Fruit fly (Drosophila melanogaster) whole organism, wandering third instar larva: ENCODE results near the gene Mcm7.

Source experiments
- CG32264 ChIP-seq: fragments of 200-800 bp; sonication (Bioruptor generic); optimal IDR thresholded peaks from 2 replicates; lab custom pipeline; 2016; ENCODE audit warnings: missing biosample characterization, missing genetic modification characterization
- CrebA ChIP-seq: fragments of 200-800 bp; sonication (Bioruptor generic); optimal IDR thresholded peaks from 2 replicates; lab custom pipeline; 2016; ENCODE audit warnings: missing biosample characterization, mild to moderate bottlenecking, missing genetic modification characterization, borderline replicate concordance
- Dfd ChIP-seq: fragments of >200 bp; optimal IDR thresholded peaks from 2 replicates; lab custom pipeline; 2017; ENCODE audit warnings: missing biosample characterization, missing genetic modification characterization
- HLH106 ChIP-seq: fragments of 200-800 bp; optimal IDR thresholded peaks from 3 replicates; lab custom pipeline; 2019; ENCODE audit warnings: missing biosample characterization, mild to moderate bottlenecking, missing genetic modification characterization, moderate library complexity
- Hnf4 ChIP-seq: fragments of 200-800 bp; sonication (Bioruptor generic); optimal IDR thresholded peaks from 2 replicates; lab custom pipeline; 2016; ENCODE audit warnings: missing biosample characterization, mild to moderate bottlenecking, missing genetic modification characterization
- Hr78 ChIP-seq: fragments of >200 bp; optimal IDR thresholded peaks from 2 replicates; lab custom pipeline; 2017; ENCODE audit warnings: missing biosample characterization, missing genetic modification characterization
- Hr83 ChIP-seq: fragments of 200-300 bp; sonication (Bioruptor generic); optimal IDR thresholded peaks from 2 replicates; lab custom pipeline; 2016; ENCODE audit warnings: missing biosample characterization, mild to moderate bottlenecking, missing genetic modification characterization, moderate library complexity; ENCODE audit not compliant: poor library complexity, severe bottlenecking
- Jra ChIP-seq: sonication (Bioruptor generic); optimal IDR thresholded peaks from 2 replicates; lab custom pipeline; 2016; ENCODE audit warnings: missing biosample characterization, missing genetic modification characterization
- Mio ChIP-seq: sonication (Bioruptor generic); optimal IDR thresholded peaks from 2 replicates; lab custom pipeline; 2016; ENCODE audit warnings: missing biosample characterization, missing genetic modification characterization
- Myc ChIP-seq: fragments of >200 bp; optimal IDR thresholded peaks from 2 replicates; lab custom pipeline; 2017
- Rel ChIP-seq, 2 experiments: fragments of 200-800 bp; sonication (Bioruptor generic) in 1 of 2; optimal IDR thresholded peaks; 2 replicates in 1 of 2; 3 replicates in 1 of 2; lab custom pipeline; 2016 to 2019; ENCODE audit warnings: mild to moderate bottlenecking in 2 of 2, missing biosample characterization in 2 of 2, missing genetic modification characterization in 2 of 2, moderate library complexity in 1 of 2
- Sp1 ChIP-seq: fragments of 200-800 bp; sonication (Bioruptor generic); optimal IDR thresholded peaks from 3 replicates; lab custom pipeline; 2019; ENCODE audit warnings: missing biosample characterization, mild to moderate bottlenecking, missing genetic modification characterization, moderate library complexity
- dl ChIP-seq, 2 experiments: fragments of 175-275, 200-275 bp in 1 of 2; fragments of 200-275 bp in 1 of 2; sonication (Bioruptor generic); optimal IDR thresholded peaks; lab custom pipeline; 2018; ENCODE audit warnings: mild to moderate bottlenecking in 2 of 2, missing biosample characterization in 2 of 2, missing genetic modification characterization in 2 of 2, moderate library complexity in 2 of 2; ENCODE audit not compliant: partially characterized antibody in 2 of 2, insufficient read depth in 1 of 2
- dmrt93B ChIP-seq: fragments of 200-800 bp; sonication (Bioruptor generic); optimal IDR thresholded peaks from 2 replicates; lab custom pipeline; 2018; ENCODE audit warnings: missing biosample characterization, mild to moderate bottlenecking, missing genetic modification characterization
- ey ChIP-seq: fragments of 200-800 bp; sonication (Bioruptor generic); optimal IDR thresholded peaks from 2 replicates; lab custom pipeline; 2016; ENCODE audit warnings: missing biosample characterization, missing genetic modification characterization
- foxo ChIP-seq, 2 experiments: fragments of 200-800 bp; sonication (Bioruptor generic); optimal IDR thresholded peaks; 2 replicates in 1 of 2; 3 replicates in 1 of 2; lab custom pipeline; 2016 to 2017; ENCODE audit warnings: missing biosample characterization in 2 of 2, missing genetic modification characterization in 2 of 2
- fru ChIP-seq: fragments of 200-800 bp; sonication (Bioruptor generic); optimal IDR thresholded peaks from 3 replicates; lab custom pipeline; 2016; ENCODE audit warnings: missing biosample characterization, mild to moderate bottlenecking, missing genetic modification characterization
- h ChIP-seq: fragments of 200-800 bp; sonication (Bioruptor generic); optimal IDR thresholded peaks from 3 replicates; lab custom pipeline; 2016; ENCODE audit warnings: missing biosample characterization, mild to moderate bottlenecking, missing genetic modification characterization
- lola ChIP-seq: fragments of >200 bp; optimal IDR thresholded peaks from 2 replicates; lab custom pipeline; 2017; ENCODE audit warnings: missing biosample characterization, missing genetic modification characterization
- pan ChIP-seq: fragments of >200 bp; optimal IDR thresholded peaks from 2 replicates; lab custom pipeline; 2017
- psq ChIP-seq: fragments of 200-800 bp; sonication (Bioruptor generic); optimal IDR thresholded peaks from 3 replicates; lab custom pipeline; 2017; ENCODE audit warnings: missing biosample characterization, mild to moderate bottlenecking, missing genetic modification characterization, moderate library complexity
- rgr ChIP-seq: fragments of 200-800 bp; sonication (Bioruptor generic); optimal IDR thresholded peaks from 3 replicates; lab custom pipeline; 2016; ENCODE audit warnings: missing biosample characterization, mild to moderate bottlenecking, missing genetic modification characterization
- sage ChIP-seq: fragments of 200-800 bp; sonication (Bioruptor generic); optimal IDR thresholded peaks from 2 replicates; lab custom pipeline; 2016; ENCODE audit warnings: missing biosample characterization, mild to moderate bottlenecking, missing genetic modification characterization
- tai ChIP-seq: sonication (Bioruptor generic); optimal IDR thresholded peaks from 2 replicates; lab custom pipeline; 2016; ENCODE audit warnings: missing biosample characterization, missing genetic modification characterization
- usp ChIP-seq: fragments of >200 bp; optimal IDR thresholded peaks from 2 replicates; lab custom pipeline; 2017; ENCODE audit warnings: missing biosample characterization, missing genetic modification characterization
- woc ChIP-seq: sonication (Bioruptor generic); optimal IDR thresholded peaks from 2 replicates; lab custom pipeline; 2016; ENCODE audit warnings: missing biosample characterization, mild to moderate bottlenecking, missing genetic modification characterization

Gene Mcm7

dm6 chr3L:8924999-8925398 lies 33.6 kb downstream of the Mcm7 start:
- TF ChIP-seq Mio (no peak), dl (GFP tag; optimal IDR thresholded peaks at IDR 0.05; lab: Kevin White, UChicago; ENCODE audit: insufficient read depth in 1 of 2, partially characterized antibody in 2 of 2) (no peak), Myc (lab: Kevin White, UChicago) (no peak), Dfd (GFP tag; lab: Kevin White, UChicago) (no peak), foxo (GFP tag; optimal IDR thresholded peaks at IDR 0.05; lab: Kevin White, UChicago) (no peak), Sp1 (no peak), CrebA (GFP tag; lab: Kevin White, UChicago) (no peak)

dm6 chr3L:8925679-8926078 lies 34.3 kb downstream of the Mcm7 start:
- no peak for TF ChIP-seq Myc (lab: Kevin White, UChicago)
- TF ChIP-seq h (GFP tag; lab: Kevin White, UChicago): no peak
- TF ChIP-seq usp: no peak
- TF ChIP-seq Hr78 (GFP tag; lab: Kevin White, UChicago): no peak
- TF ChIP-seq dl (GFP tag; optimal IDR thresholded peaks at IDR 0.05; lab: Kevin White, UChicago; ENCODE audit: insufficient read depth in 1 of 2, partially characterized antibody in 2 of 2): no peak
- no peak for TF ChIP-seq CG32264 (GFP tag; lab: Kevin White, UChicago)
- TF ChIP-seq Dfd (GFP tag; lab: Kevin White, UChicago): no peak

dm6 chr3L:8929527-8929926 lies 38.1 kb downstream of the Mcm7 start:
- TF ChIP-seq rgr (GFP tag; lab: Kevin White, UChicago): no peak
- no peak for TF ChIP-seq tai (GFP tag; lab: Kevin White, UChicago)
- no peak for TF ChIP-seq h (GFP tag; lab: Kevin White, UChicago)
- no peak for TF ChIP-seq CG32264 (GFP tag; lab: Kevin White, UChicago)
- TF ChIP-seq HLH106 (tag; lab: Kevin White, UChicago): no peak
- TF ChIP-seq pan (lab: Kevin White, UChicago): no peak
- TF ChIP-seq dmrt93B (GFP tag; lab: Kevin White, UChicago): no peak
- TF ChIP-seq usp: no peak
- no peak for TF ChIP-seq Hnf4 (GFP tag; lab: Kevin White, UChicago)
- no peak for TF ChIP-seq fru
- no peak for TF ChIP-seq Sp1
- TF ChIP-seq Rel (GFP tag; optimal IDR thresholded peaks at IDR 0.05; lab: Kevin White, UChicago): no peak
- TF ChIP-seq Rel (tag; optimal IDR thresholded peaks at IDR 0.05; lab: Kevin White, UChicago): no peak
- no peak for TF ChIP-seq Myc (lab: Kevin White, UChicago)

dm6 chr3L:8931916-8932315 lies 40.5 kb downstream of the Mcm7 start:
- TF ChIP-seq CrebA (GFP tag; lab: Kevin White, UChicago) (peak; percentile 34), usp (no peak)

dm6 chr3L:8939654-8940053 lies 48.3 kb downstream of the Mcm7 start:
- TF ChIP-seq lola (GFP tag; lab: Kevin White, UChicago) (no peak), usp (no peak), dl (GFP tag; optimal IDR thresholded peaks at IDR 0.05; lab: Kevin White, UChicago; ENCODE audit: insufficient read depth in 1 of 2, partially characterized antibody in 2 of 2) (no peak), ey (no peak), dmrt93B (GFP tag; lab: Kevin White, UChicago) (no peak), sage (no peak), Jra (GFP tag; lab: Kevin White, UChicago) (no peak), woc (GFP tag; lab: Kevin White, UChicago) (no peak), CrebA (GFP tag; lab: Kevin White, UChicago) (no peak), tai (GFP tag; lab: Kevin White, UChicago) (no peak), h (GFP tag; lab: Kevin White, UChicago) (no peak), Hr83 (no peak), Myc (lab: Kevin White, UChicago) (no peak), psq (GFP tag; lab: Kevin White, UChicago) (no peak)
- TF ChIP-seq, all 38 proteins: peak for 0
